Fruit fly (Drosophila melanogaster) whole organism, embryonic: ENCODE data around the gene CG5793.

Experiments
- ATbp ChIP-seq: fragments of 200-800 bp; sonication (Bioruptor generic); optimal IDR thresholded peaks from 2 replicates; lab custom pipeline; 2017; ENCODE audit warnings: missing biosample characterization, mild to moderate bottlenecking, missing genetic modification characterization, missing genetic modification reagents
- Awh ChIP-seq: fragments of 200-800 bp; sonication (Bioruptor generic); IDR thresholded peaks from 2 replicates; pipeline ENCODE4, ENCODE4 v1.3.6; 2022; ENCODE audit warnings: missing biosample characterization, missing genetic modification characterization
- CG10209 ChIP-seq: fragments of 200-800 bp; sonication (Bioruptor generic); optimal IDR thresholded peaks from 3 replicates; lab custom pipeline; 2017; ENCODE audit warnings: missing biosample characterization, mild to moderate bottlenecking, missing genetic modification characterization, missing genetic modification reagents
- CG10274 ChIP-seq: fragments of 200-800 bp; sonication (Bioruptor generic); optimal IDR thresholded peaks from 3 replicates; lab custom pipeline; 2017; ENCODE audit warnings: missing biosample characterization, mild to moderate bottlenecking, missing genetic modification characterization
- CG10565 ChIP-seq: fragments of 200-800 bp; sonication (Bioruptor generic); optimal IDR thresholded peaks from 3 replicates; lab custom pipeline; 2016; ENCODE audit warnings: missing biosample characterization, mild to moderate bottlenecking, missing genetic modification characterization
- CG10979 ChIP-seq: fragments of 200-800 bp; sonication (Bioruptor generic); optimal IDR thresholded peaks from 2 replicates; lab custom pipeline; 2018; ENCODE audit warnings: missing biosample characterization, mild to moderate bottlenecking, missing genetic modification characterization, moderate library complexity
- CG11093 ChIP-seq: fragments of 200-800 bp; sonication (Bioruptor generic); IDR thresholded peaks from 3 replicates; pipeline ENCODE4 v1.3.6; 2022; ENCODE audit warnings: missing biosample characterization, missing genetic modification characterization
- CG17186 ChIP-seq: fragments of 200-800 bp; sonication (Bioruptor generic); optimal IDR thresholded peaks from 3 replicates; lab custom pipeline; 2017; ENCODE audit warnings: missing biosample characterization, missing genetic modification reagents, missing genetic modification characterization
- CG17361 ChIP-seq: fragments of 200-800 bp; sonication (Bioruptor generic); IDR thresholded peaks from 3 replicates; pipeline ENCODE4 v1.3.6; 2022; ENCODE audit warnings: missing biosample characterization, missing genetic modification characterization
- CG2129 ChIP-seq: fragments of 200-800 bp; sonication (Bioruptor generic); IDR thresholded peaks from 2 replicates; pipeline ENCODE4 v1.3.6; 2022; ENCODE audit warnings: missing biosample characterization, missing genetic modification characterization; ENCODE audit not compliant: partially characterized antibody
- CG2678 ChIP-seq: fragments of 200-800 bp; sonication (Bioruptor generic); optimal IDR thresholded peaks from 3 replicates; lab custom pipeline; 2019; ENCODE audit warnings: missing biosample characterization, mild to moderate bottlenecking, missing genetic modification characterization, moderate library complexity
- CG32767 ChIP-seq: fragments of 200-800 bp; sonication (Bioruptor generic); IDR thresholded peaks from 2 replicates; pipeline ENCODE4 v1.3.6; 2022; ENCODE audit warnings: missing biosample characterization, missing genetic modification characterization
- CG34376 ChIP-seq: fragments of 200-800 bp; sonication (Bioruptor generic); optimal IDR thresholded peaks from 2 replicates; lab custom pipeline; 2018; ENCODE audit warnings: missing biosample characterization, mild to moderate bottlenecking, missing genetic modification characterization
- CG43689 ChIP-seq: fragments of 200-800 bp; sonication (Bioruptor generic); IDR thresholded peaks from 2 replicates; pipeline ENCODE4 v1.3.6; 2022; ENCODE audit warnings: missing biosample characterization, missing genetic modification characterization
- CG4424 ChIP-seq: fragments of 200-800 bp; sonication (Bioruptor generic); optimal IDR thresholded peaks from 3 replicates; lab custom pipeline; 2016; ENCODE audit warnings: missing biosample characterization, missing genetic modification characterization
- CG4730 ChIP-seq: fragments of 200-800 bp; sonication (Bioruptor generic); IDR thresholded peaks from 2 replicates; pipeline ENCODE4 v1.3.6; 2022; ENCODE audit warnings: missing biosample characterization, missing genetic modification characterization
- CG6689 ChIP-seq: fragments of 200-800 bp; sonication (Bioruptor generic); IDR thresholded peaks from 2 replicates; pipeline ENCODE4 v1.3.6; 2022; ENCODE audit warnings: missing biosample characterization, missing genetic modification characterization
- CG8281 ChIP-seq: fragments of 200-800 bp; sonication (Bioruptor generic); optimal IDR thresholded peaks from 2 replicates; lab custom pipeline; 2018; ENCODE audit warnings: missing biosample characterization, mild to moderate bottlenecking, missing genetic modification characterization, moderate library complexity
- CG8924 ChIP-seq: fragments of 200-800 bp; optimal IDR thresholded peaks from 3 replicates; lab custom pipeline; 2019; ENCODE audit warnings: missing biosample characterization, mild to moderate bottlenecking, missing genetic modification characterization, moderate library complexity
- CG9817 ChIP-seq: fragments of 200-800 bp; sonication (Bioruptor generic); optimal IDR thresholded peaks from 2 replicates; lab custom pipeline; 2018; ENCODE audit warnings: missing biosample characterization, mild to moderate bottlenecking, missing genetic modification characterization, moderate library complexity
- CoRest ChIP-seq: fragments of 200-800 bp; sonication (Bioruptor generic); optimal IDR thresholded peaks from 3 replicates; lab custom pipeline; 2018; ENCODE audit warnings: missing biosample characterization, mild to moderate bottlenecking, missing genetic modification characterization, moderate library complexity
- D ChIP-seq, 2 experiments: fragments of 200-800 bp in 1 of 2; fragments of >200 bp in 1 of 2; sonication (Bioruptor generic) in 1 of 2; optimal IDR thresholded peaks; 2 replicates in 1 of 2; 3 replicates in 1 of 2; lab custom pipeline; 2017; ENCODE audit warnings: mild to moderate bottlenecking in 1 of 2, missing biosample characterization in 1 of 2, missing genetic modification characterization in 1 of 2, missing genetic modification reagents in 1 of 2
- D19B ChIP-seq: fragments of 200-800 bp; sonication (Bioruptor generic); optimal IDR thresholded peaks from 2 replicates; lab custom pipeline; 2017; ENCODE audit warnings: missing biosample characterization, mild to moderate bottlenecking, missing genetic modification characterization
- E2f1 ChIP-seq: fragments of 200-800 bp; sonication (Bioruptor generic); IDR thresholded peaks from 2 replicates; pipeline ENCODE4 v1.3.6; 2022; ENCODE audit warnings: missing biosample characterization, missing genetic modification characterization
- Ets97D ChIP-seq: fragments of 200-800 bp; sonication (Bioruptor generic); optimal IDR thresholded peaks from 3 replicates; lab custom pipeline; 2016; ENCODE audit warnings: missing biosample characterization, missing genetic modification characterization
- Fer1 ChIP-seq: fragments of 200-800 bp; sonication (Bioruptor generic); optimal IDR thresholded peaks from 2 replicates; lab custom pipeline; 2017; ENCODE audit warnings: missing biosample characterization, mild to moderate bottlenecking, missing genetic modification characterization
- Fer3 ChIP-seq: fragments of 200-800 bp; sonication (Bioruptor generic); optimal IDR thresholded peaks from 2 replicates; lab custom pipeline; 2018; ENCODE audit warnings: missing biosample characterization, mild to moderate bottlenecking, missing genetic modification characterization, moderate library complexity
- HLH4C ChIP-seq: fragments of 200-800 bp; sonication (Bioruptor generic); IDR thresholded peaks from 3 replicates; pipeline ENCODE4 v1.3.6; 2022; ENCODE audit warnings: missing biosample characterization, missing genetic modification characterization; ENCODE audit not compliant: partially characterized antibody
- Hr78 ChIP-seq, 2 experiments: fragments of 200-800 bp in 1 of 2; fragments of >200 bp in 1 of 2; sonication (Bioruptor generic) in 1 of 2; optimal IDR thresholded peaks; 2 replicates each; lab custom pipeline; 2017 to 2019; ENCODE audit warnings: missing biosample characterization in 2 of 2, missing genetic modification characterization in 2 of 2, mild to moderate bottlenecking in 1 of 2, moderate library complexity in 1 of 2
- Jarid2 ChIP-seq: fragments of 200-800 bp; sonication (Bioruptor generic); optimal IDR thresholded peaks from 3 replicates; lab custom pipeline; 2017; ENCODE audit warnings: mild to moderate bottlenecking, missing biosample characterization, missing genetic modification reagents, missing genetic modification characterization
- Kr ChIP-seq: fragments of 200-800 bp; sonication (Bioruptor generic); optimal IDR thresholded peaks from 2 replicates; lab custom pipeline; 2017; ENCODE audit warnings: missing biosample characterization, mild to moderate bottlenecking, missing genetic modification characterization
- Mad ChIP-seq: fragments of 200-800 bp; sonication (Bioruptor generic); optimal IDR thresholded peaks from 2 replicates; lab custom pipeline; 2016; ENCODE audit warnings: missing biosample characterization, missing genetic modification characterization
- NFAT ChIP-seq: fragments of 200-800 bp; sonication (Bioruptor generic); IDR thresholded peaks from 2 replicates; pipeline ENCODE4 v1.3.6; 2022; ENCODE audit warnings: missing biosample characterization, missing genetic modification characterization
- Nf-YA ChIP-seq: fragments of 200-800 bp; sonication (Bioruptor generic); IDR thresholded peaks from 2 replicates; pipeline ENCODE4 v1.3.6; 2022; ENCODE audit warnings: missing biosample characterization, missing genetic modification characterization
- Poxn ChIP-seq: fragments of 200-800 bp; sonication (Bioruptor generic); IDR thresholded peaks from 2 replicates; pipeline ENCODE4 v1.3.6; 2022; ENCODE audit warnings: missing biosample characterization, missing genetic modification characterization
- Xbp1 ChIP-seq: fragments of 200-800 bp; sonication (Bioruptor generic); optimal IDR thresholded peaks from 3 replicates; lab custom pipeline; 2016; ENCODE audit warnings: missing biosample characterization, mild to moderate bottlenecking, missing genetic modification characterization
- YL-1 ChIP-seq: fragments of 200-800 bp; sonication (Bioruptor generic); optimal IDR thresholded peaks from 3 replicates; lab custom pipeline; 2017; ENCODE audit warnings: missing biosample characterization, mild to moderate bottlenecking, missing genetic modification characterization
- aop ChIP-seq: fragments of 200-800 bp; sonication (Bioruptor generic); IDR thresholded peaks from 2 replicates; pipeline ENCODE4 v1.3.6; 2022; ENCODE audit warnings: missing biosample characterization, missing genetic modification characterization
- ase ChIP-seq: fragments of 200-800 bp; sonication (Bioruptor generic); IDR thresholded peaks from 3 replicates; pipeline ENCODE4 v1.3.6; 2022; ENCODE audit warnings: missing biosample characterization, missing genetic modification characterization
- bbx ChIP-seq: fragments of 200-800 bp; sonication (Bioruptor generic); IDR thresholded peaks from 2 replicates; pipeline ENCODE4 v1.3.6; 2022; ENCODE audit warnings: missing biosample characterization, missing genetic modification characterization; ENCODE audit not compliant: partially characterized antibody
- btn ChIP-seq: fragments of 200-800 bp; sonication (Bioruptor generic); optimal IDR thresholded peaks from 2 replicates; lab custom pipeline; 2016; ENCODE audit warnings: missing biosample characterization, missing genetic modification characterization
- corto ChIP-seq: fragments of 200-800 bp; sonication (Bioruptor generic); optimal IDR thresholded peaks from 2 replicates; lab custom pipeline; 2016; ENCODE audit warnings: missing biosample characterization, mild to moderate bottlenecking, missing genetic modification characterization, moderate library complexity
- da ChIP-seq: fragments of 200-800 bp; sonication (Bioruptor generic); optimal IDR thresholded peaks from 2 replicates; lab custom pipeline; 2016; ENCODE audit warnings: missing biosample characterization, missing genetic modification characterization
- eyg ChIP-seq: fragments of 200-800 bp; sonication (Bioruptor generic); optimal IDR thresholded peaks from 3 replicates; lab custom pipeline; 2016; ENCODE audit warnings: missing biosample characterization, missing genetic modification characterization
- gro ChIP-seq: fragments of 200-800 bp; sonication (Bioruptor generic); optimal IDR thresholded peaks from 2 replicates; lab custom pipeline; 2016; ENCODE audit warnings: missing biosample characterization, missing genetic modification characterization
- hbn ChIP-seq: fragments of 200-800 bp; sonication (Bioruptor generic); IDR thresholded peaks from 2 replicates; pipeline ENCODE4 v1.3.6; 2022; ENCODE audit warnings: missing biosample characterization, missing genetic modification characterization; ENCODE audit not compliant: partially characterized antibody
- jigr1 ChIP-seq: fragments of 200-800 bp; sonication (Bioruptor generic); IDR thresholded peaks from 3 replicates; pipeline ENCODE4 v1.3.6; 2022; ENCODE audit warnings: missing biosample characterization, missing genetic modification characterization
- kah ChIP-seq: fragments of 200-800 bp; sonication (Bioruptor generic); optimal IDR thresholded peaks from 2 replicates; lab custom pipeline; 2018; ENCODE audit warnings: missing biosample characterization, mild to moderate bottlenecking, missing genetic modification characterization
- tll ChIP-seq, 2 experiments: fragments of 200-800 bp in 1 of 2; fragments of >200 bp in 1 of 2; sonication (Bioruptor generic) in 1 of 2; optimal IDR thresholded peaks; 2 replicates each; lab custom pipeline; 2017 to 2019; ENCODE audit warnings: missing biosample characterization in 2 of 2, missing genetic modification characterization in 2 of 2, mild to moderate bottlenecking in 1 of 2, moderate library complexity in 1 of 2

Gene CG5793

dm6 chr3R:21161620-21162029, 34.3 kb downstream of the CG5793 start (continued):
- TF ChIP-seq jigr1 (GFP tag; lab: Robert Waterston, UW) (no peak), Hr78 (GFP tag; optimal IDR thresholded peaks at IDR 0.05; lab: Kevin White, UChicago) (no peak), E2f1 (GFP tag; lab: Robert Waterston, UW) (peak; percentile 20; the same call in 1 of the 2 replicates), CG8281 (tag; lab: Kevin White, UChicago) (no peak), ATbp (GFP tag; lab: Kevin White, UChicago) (no peak), kah (GFP tag; lab: Kevin White, UChicago) (no peak), CG10565 (GFP tag; lab: Kevin White, UChicago) (no peak), Nf-YA (no peak), CG4730 (GFP tag; lab: Robert Waterston, UW) (0 out of 2 replicates have a peak, but pooled peaks have one; percentile 21), HLH4C (GFP tag; lab: Robert Waterston, UW) (no peak), CG2129 (GFP tag; lab: Robert Waterston, UW) (no peak), CG2678 (tag; lab: Kevin White, UChicago) (peak; percentile 53), D19B (no peak), Jarid2 (GFP tag; lab: Kevin White, UChicago) (no peak), CG10209 (peak; percentile 64), hbn (GFP tag; lab: Robert Waterston, UW) (no peak), CG17361 (GFP tag; lab: Robert Waterston, UW) (no peak), bbx (no peak), CG8924 (tag; lab: Kevin White, UChicago) (no peak), YL-1 (no peak), Poxn (GFP tag; lab: Robert Waterston, UW) (0 out of 2 replicates have a peak, but pooled peaks have one; percentile 14), NFAT (GFP tag; lab: Robert Waterston, UW) (peak; percentile 31; the same call in 1 of the 2 replicates), eyg (GFP tag; lab: Kevin White, UChicago) (no peak), CG4424 (GFP tag; lab: Kevin White, UChicago) (no peak), Fer1 (GFP tag; lab: Kevin White, UChicago) (peak; percentile 53), CG10274 (GFP tag; lab: Kevin White, UChicago) (peak; percentile 25), gro (GFP tag; lab: Kevin White, UChicago) (peak; percentile 69), Xbp1 (GFP tag; lab: Kevin White, UChicago) (peak; percentile 38), CG9817 (tag; lab: Kevin White, UChicago) (peak; percentile 30), CG6689 (GFP tag; lab: Robert Waterston, UW) (0 out of 2 replicates have a peak, but pooled peaks have one; percentile 26), CG43689 (GFP tag; lab: Robert Waterston, UW) (0 out of 2 replicates have a peak, but pooled peaks have one; percentile 16), corto (GFP tag; lab: Kevin White, UChicago) (no peak), Kr (GFP tag; lab: Kevin White, UChicago) (no peak), Awh (no peak), ase (GFP tag; lab: Robert Waterston, UW) (no peak), aop (GFP tag; lab: Robert Waterston, UW) (no peak), tll (GFP tag; optimal IDR thresholded peaks at IDR 0.05; lab: Kevin White, UChicago) (no peak), Fer3 (tag; lab: Kevin White, UChicago) (peak; percentile 29), da (GFP tag; lab: Kevin White, UChicago) (peak; percentile 8), CG17186 (no peak), Mad (peak; percentile 8), CoRest (tag; lab: Kevin White, UChicago) (peak; percentile 33), CG10979 (no peak), CG11093 (GFP tag; lab: Robert Waterston, UW) (no peak), CG32767 (no peak; the same call in 1 of the 2 replicates), Ets97D (GFP tag; lab: Kevin White, UChicago) (no peak), btn (GFP tag; lab: Kevin White, UChicago) (no peak), D (optimal IDR thresholded peaks at IDR 0.05; lab: Kevin White, UChicago) (no peak), D (GFP tag; optimal IDR thresholded peaks at IDR 0.05; lab: Kevin White, UChicago) (no peak), CG34376 (GFP tag; lab: Kevin White, UChicago) (peak; percentile 61)
